Fruit fly (Drosophila melanogaster) whole organism, embryonic: ENCODE measurements around the gene Spec2.

Experiments used
- Abd-B ChIP-seq: fragments of 200-800 bp; sonication (Bioruptor generic); optimal IDR thresholded peaks from 2 replicates; lab custom pipeline; 2018; ENCODE audit warnings: missing biosample characterization, mild to moderate bottlenecking, missing genetic modification characterization, moderate library complexity
- Adf1 ChIP-seq: fragments of 200-800 bp; sonication (Bioruptor generic); IDR thresholded peaks from 2 replicates; pipeline ENCODE4 v1.3.6; 2022; ENCODE audit warnings: missing biosample characterization, missing genetic modification characterization
- CG10267 ChIP-seq: fragments of 200-800 bp; sonication (Bioruptor generic); optimal IDR thresholded peaks from 2 replicates; lab custom pipeline; 2018; ENCODE audit warnings: missing biosample characterization, mild to moderate bottlenecking, missing genetic modification characterization, moderate library complexity
- CG10366 ChIP-seq: fragments of 200-800 bp; sonication (Bioruptor generic); IDR thresholded peaks from 2 replicates; pipeline ENCODE4 v1.3.6; 2022; ENCODE audit warnings: missing biosample characterization, missing genetic modification characterization
- CG12391 ChIP-seq: fragments of 200-800 bp; sonication (Bioruptor generic); optimal IDR thresholded peaks from 3 replicates; lab custom pipeline; 2018; ENCODE audit warnings: missing biosample characterization, mild to moderate bottlenecking, missing genetic modification characterization, moderate library complexity
- CG12744 ChIP-seq: fragments of 200-800 bp; sonication (Bioruptor generic); optimal IDR thresholded peaks from 2 replicates; lab custom pipeline; 2016; ENCODE audit warnings: missing biosample characterization, missing genetic modification characterization
- CG13624 ChIP-seq: fragments of 200-800 bp; sonication (Bioruptor generic); optimal IDR thresholded peaks from 2 replicates; lab custom pipeline; 2016; ENCODE audit warnings: missing biosample characterization, missing genetic modification characterization
- CG14710 ChIP-seq: fragments of 200-800 bp; sonication (Bioruptor generic); optimal IDR thresholded peaks from 3 replicates; lab custom pipeline; 2019; ENCODE audit warnings: missing biosample characterization, mild to moderate bottlenecking, missing genetic modification characterization, moderate library complexity
- CG15479 ChIP-seq: fragments of 200-800 bp; sonication (Bioruptor generic); optimal IDR thresholded peaks from 3 replicates; lab custom pipeline; 2019; ENCODE audit warnings: missing biosample characterization, mild to moderate bottlenecking, missing genetic modification characterization, moderate library complexity
- CG1602 ChIP-seq: fragments of 200-800 bp; sonication (Bioruptor generic); optimal IDR thresholded peaks from 3 replicates; lab custom pipeline; 2016; ENCODE audit warnings: missing biosample characterization, missing genetic modification characterization
- CG16779 ChIP-seq: fragments of 200-800 bp; sonication (Bioruptor generic); IDR thresholded peaks from 2 replicates; pipeline ENCODE4 v1.3.6; 2022; ENCODE audit warnings: missing biosample characterization, missing genetic modification characterization
- CG17829 ChIP-seq: fragments of 200-800 bp; optimal IDR thresholded peaks from 2 replicates; lab custom pipeline; 2019; ENCODE audit warnings: missing biosample characterization, mild to moderate bottlenecking, missing genetic modification characterization, moderate library complexity
- CG18619 ChIP-seq: fragments of 200-800 bp; sonication (Bioruptor generic); optimal IDR thresholded peaks from 3 replicates; lab custom pipeline; 2017; ENCODE audit warnings: missing biosample characterization, mild to moderate bottlenecking, missing genetic modification characterization
- CG18764 ChIP-seq: fragments of 200-800 bp; sonication (Bioruptor generic); optimal IDR thresholded peaks from 3 replicates; lab custom pipeline; 2016; ENCODE audit warnings: missing biosample characterization, missing genetic modification characterization
- CG32772 ChIP-seq: fragments of 200-800 bp; sonication (Bioruptor generic); IDR thresholded peaks from 2 replicates; pipeline ENCODE4 v1.3.6; 2022; ENCODE audit warnings: missing biosample characterization, missing genetic modification characterization
- CG3995 ChIP-seq: fragments of 200-800 bp; sonication (Bioruptor generic); optimal IDR thresholded peaks from 3 replicates; lab custom pipeline; 2016; ENCODE audit warnings: missing biosample characterization, missing genetic modification characterization
- CG7963 ChIP-seq: fragments of 200-800 bp; sonication (Bioruptor generic); IDR thresholded peaks from 3 replicates; pipeline ENCODE4 v1.3.6; 2022; ENCODE audit warnings: missing biosample characterization, missing genetic modification characterization; ENCODE audit not compliant: partially characterized antibody
- CG9727 ChIP-seq: fragments of 200-800 bp; sonication (Bioruptor generic); optimal IDR thresholded peaks from 3 replicates; lab custom pipeline; 2017; ENCODE audit warnings: missing biosample characterization, mild to moderate bottlenecking, missing genetic modification characterization
- CHES-1-like ChIP-seq: fragments of 200-800 bp; sonication (Bioruptor generic); optimal IDR thresholded peaks from 2 replicates; lab custom pipeline; 2016; ENCODE audit warnings: missing biosample characterization, missing genetic modification characterization
- CTCF ChIP-seq: fragments of 200-800 bp; sonication (Bioruptor generic); optimal IDR thresholded peaks from 2 replicates; lab custom pipeline; 2017; ENCODE audit warnings: missing biosample characterization, mild to moderate bottlenecking, missing genetic modification characterization, moderate library complexity
- CkIIα-i1 ChIP-seq: fragments of 200-800 bp; sonication (Bioruptor generic); IDR thresholded peaks from 2 replicates; pipeline ENCODE4 v1.3.6; 2022; ENCODE audit warnings: missing biosample characterization, missing genetic modification characterization
- Dek ChIP-seq: fragments of 200-800 bp; sonication (Bioruptor generic); optimal IDR thresholded peaks from 3 replicates; lab custom pipeline; 2019; ENCODE audit warnings: missing biosample characterization, mild to moderate bottlenecking, missing genetic modification characterization, moderate library complexity
- Doc3 ChIP-seq: fragments of 200-800 bp; sonication (Bioruptor generic); IDR thresholded peaks from 3 replicates; pipeline ENCODE4 v1.3.6; 2022; ENCODE audit warnings: missing biosample characterization, missing genetic modification characterization; ENCODE audit not compliant: partially characterized antibody
- Dp ChIP-seq: fragments of 200-800 bp; sonication (Bioruptor generic); optimal IDR thresholded peaks from 2 replicates; lab custom pipeline; 2018; ENCODE audit warnings: missing biosample characterization, mild to moderate bottlenecking, missing genetic modification characterization, moderate library complexity
- ERR ChIP-seq: fragments of 200-800 bp; sonication (Bioruptor generic); optimal IDR thresholded peaks from 2 replicates; lab custom pipeline; 2016; ENCODE audit warnings: missing biosample characterization, missing genetic modification characterization
- HLH3B ChIP-seq: fragments of 200-800 bp; sonication (Bioruptor generic); IDR thresholded peaks from 2 replicates; pipeline ENCODE4 v1.3.6; 2022; ENCODE audit warnings: missing biosample characterization, missing genetic modification characterization
- Hand ChIP-seq: fragments of 200-800 bp; sonication (Bioruptor generic); optimal IDR thresholded peaks from 2 replicates; lab custom pipeline; 2017; ENCODE audit warnings: mild to moderate bottlenecking, missing biosample characterization, missing genetic modification reagents, missing genetic modification characterization
- Hsf ChIP-seq: fragments of 200-800 bp; sonication (Bioruptor generic); optimal IDR thresholded peaks from 3 replicates; lab custom pipeline; 2016; ENCODE audit warnings: missing biosample characterization, missing genetic modification characterization
- Lim3 ChIP-seq: fragments of 200-800 bp; sonication (Bioruptor generic); IDR thresholded peaks from 2 replicates; pipeline ENCODE4 v1.3.6; 2022; ENCODE audit warnings: missing biosample characterization, missing genetic modification characterization
- TFAM ChIP-seq: fragments of 200-800 bp; sonication (Bioruptor generic); optimal IDR thresholded peaks from 2 replicates; lab custom pipeline; 2017; ENCODE audit warnings: missing biosample characterization, missing genetic modification characterization, inconsistent platforms
- Trl ChIP-seq, 3 experiments: fragments of >200 bp in 2 of 3; fragments of 200-800 bp in 1 of 3; sonication (Bioruptor generic) in 1 of 3; optimal IDR thresholded peaks; 2 replicates in 1 of 3; 3 replicates in 2 of 3; lab custom pipeline; 2016 to 2017; ENCODE audit warnings: missing biosample characterization in 1 of 3, missing genetic modification characterization in 1 of 3
- Xrp1 ChIP-seq: fragments of 200-800 bp; sonication (Bioruptor generic); IDR thresholded peaks from 2 replicates; pipeline ENCODE4 v1.3.6; 2022; ENCODE audit warnings: missing biosample characterization, missing genetic modification characterization
- ab ChIP-seq: fragments of 200-800 bp; sonication (Bioruptor generic); optimal IDR thresholded peaks from 2 replicates; lab custom pipeline; 2016; ENCODE audit warnings: missing biosample characterization, missing genetic modification characterization
- ase ChIP-seq: fragments of 200-800 bp; sonication (Bioruptor generic); IDR thresholded peaks from 3 replicates; pipeline ENCODE4 v1.3.6; 2022; ENCODE audit warnings: missing biosample characterization, missing genetic modification characterization
- cg ChIP-seq: fragments of 200-800 bp; sonication (Bioruptor generic); optimal IDR thresholded peaks from 3 replicates; lab custom pipeline; 2019; ENCODE audit warnings: missing biosample characterization, mild to moderate bottlenecking, missing genetic modification characterization, moderate library complexity
- dm ChIP-seq: fragments of 200-800 bp; sonication (Bioruptor generic); optimal IDR thresholded peaks from 3 replicates; lab custom pipeline; 2016; ENCODE audit warnings: missing biosample characterization, missing genetic modification characterization
- emc ChIP-seq: fragments of 200-800 bp; sonication (Bioruptor generic); optimal IDR thresholded peaks from 2 replicates; lab custom pipeline; 2016; ENCODE audit warnings: missing biosample characterization, missing genetic modification characterization
- ftz-f1 ChIP-seq: fragments of 200-800 bp; sonication (Bioruptor generic); optimal IDR thresholded peaks from 2 replicates; lab custom pipeline; 2016; ENCODE audit warnings: missing biosample characterization, missing genetic modification characterization
- gce ChIP-seq: fragments of 200-800 bp; sonication (Bioruptor generic); IDR thresholded peaks from 3 replicates; pipeline ENCODE4 v1.3.6; 2022; ENCODE audit warnings: missing biosample characterization, missing genetic modification characterization
- insv ChIP-seq, 2 experiments: fragments of 200-800 bp; sonication (Bioruptor generic); optimal IDR thresholded peaks; 3 replicates each; lab custom pipeline; 2016 to 2018; ENCODE audit warnings: missing biosample characterization in 2 of 2, missing genetic modification characterization in 2 of 2
- inv ChIP-seq: fragments of 200-800 bp; sonication (Bioruptor generic); IDR thresholded peaks from 2 replicates; pipeline ENCODE4 v1.3.6; 2022; ENCODE audit warnings: missing biosample characterization, missing genetic modification characterization; ENCODE audit not compliant: partially characterized antibody
- kah ChIP-seq: fragments of 200-800 bp; sonication (Bioruptor generic); optimal IDR thresholded peaks from 2 replicates; lab custom pipeline; 2018; ENCODE audit warnings: missing biosample characterization, mild to moderate bottlenecking, missing genetic modification characterization
- kni ChIP-seq: fragments of 200-800 bp; sonication (Bioruptor generic); optimal IDR thresholded peaks from 3 replicates; lab custom pipeline; 2017; ENCODE audit warnings: mild to moderate bottlenecking, missing biosample characterization, missing genetic modification reagents, missing genetic modification characterization
- mirr ChIP-seq: fragments of 200-800 bp; sonication (Bioruptor generic); optimal IDR thresholded peaks from 3 replicates; lab custom pipeline; 2018; ENCODE audit warnings: missing biosample characterization, mild to moderate bottlenecking, missing genetic modification characterization
- pita ChIP-seq: fragments of 200-800 bp; sonication (Bioruptor generic); optimal IDR thresholded peaks from 2 replicates; lab custom pipeline; 2017; ENCODE audit warnings: missing biosample characterization, mild to moderate bottlenecking, missing genetic modification characterization
- sna ChIP-seq: fragments of 200-800 bp; sonication (Bioruptor generic); IDR thresholded peaks from 2 replicates; pipeline ENCODE4 v1.3.6; 2022; ENCODE audit warnings: missing biosample characterization, missing genetic modification characterization; ENCODE audit not compliant: partially characterized antibody
- so ChIP-seq: fragments of 200-800 bp; sonication (Bioruptor generic); IDR thresholded peaks from 3 replicates; pipeline ENCODE4 v1.3.6; 2022; ENCODE audit warnings: missing biosample characterization, missing genetic modification characterization
- tna ChIP-seq: fragments of 200-800 bp; sonication (Bioruptor generic); IDR thresholded peaks from 2 replicates; pipeline ENCODE4 v1.3.6; 2022; ENCODE audit warnings: missing biosample characterization, missing genetic modification characterization; ENCODE audit not compliant: partially characterized antibody
- unpg ChIP-seq: fragments of 200-800 bp; sonication (Bioruptor generic); optimal IDR thresholded peaks from 3 replicates; lab custom pipeline; 2018; ENCODE audit warnings: missing biosample characterization, mild to moderate bottlenecking, missing genetic modification characterization, moderate library complexity
- zf30C ChIP-seq: fragments of 200-800 bp; sonication (Bioruptor generic); optimal IDR thresholded peaks from 3 replicates; lab custom pipeline; 2018; ENCODE audit warnings: missing biosample characterization, mild to moderate bottlenecking, missing genetic modification characterization

The Spec2 gene

DNA sequence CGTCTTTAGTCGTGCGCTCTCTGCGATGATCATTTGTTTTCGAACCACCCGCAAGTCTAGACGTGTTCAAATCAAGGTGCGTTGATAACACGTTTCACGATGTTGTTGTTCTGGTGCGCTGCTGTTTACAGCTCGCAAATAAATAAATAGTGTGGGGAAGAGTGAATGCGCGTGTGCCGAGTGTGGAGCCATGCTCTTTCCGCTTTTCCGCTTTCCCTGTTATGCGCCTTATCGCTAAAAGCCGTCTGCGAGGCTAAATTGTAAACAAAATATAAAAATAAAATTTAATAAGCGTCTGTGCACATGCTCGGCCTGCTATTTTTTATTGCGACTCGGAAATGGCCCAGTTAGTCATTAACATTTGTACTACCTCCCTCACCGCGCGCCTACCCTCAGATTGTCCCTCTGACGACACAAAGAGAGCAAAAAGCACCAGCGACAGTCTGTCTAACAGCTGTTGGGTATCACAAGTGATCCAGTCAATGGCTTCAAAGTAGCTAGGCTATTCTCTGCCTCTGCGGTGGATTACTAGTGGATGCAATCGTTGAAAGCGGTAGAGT, 48.8 kb upstream of the Spec2 start (continued):
- no peak for TF ChIP-seq CG15479 (GFP tag; lab: Kevin White, UChicago)
- TF ChIP-seq ftz-f1 (GFP tag; lab: Kevin White, UChicago): peak; percentile 71
- peak; percentile 37 for TF ChIP-seq ERR
- peak; percentile 2 to 70 for TF ChIP-seq insv (GFP tag; optimal IDR thresholded peaks at IDR 0.05; lab: Kevin White, UChicago)
- TF ChIP-seq pita (GFP tag; lab: Kevin White, UChicago): no peak
- no peak for TF ChIP-seq inv (GFP tag; lab: Robert Waterston, UW)
- peak; percentile 64; the same call in 1 of the 2 replicates for TF ChIP-seq HLH3B (GFP tag; lab: Robert Waterston, UW)
- peak; percentile 57 for TF ChIP-seq Dek (tag; lab: Kevin White, UChicago)
- peak; percentile 44 for TF ChIP-seq CG10267 (tag; lab: Kevin White, UChicago)
- TF ChIP-seq Adf1 (GFP tag; lab: Robert Waterston, UW): peak; percentile 49; the same call in 1 of the 2 replicates
- TF ChIP-seq CkIIα-i1 (GFP tag; lab: Robert Waterston, UW): no peak
- peak; percentile 74 for TF ChIP-seq CG18764 (GFP tag; lab: Kevin White, UChicago)
- no peak for TF ChIP-seq CG3995 (GFP tag; lab: Kevin White, UChicago)
- TF ChIP-seq CTCF (GFP tag; lab: Kevin White, UChicago): peak; percentile 47
- peak; percentile 97 for TF ChIP-seq mirr (GFP tag; lab: Kevin White, UChicago)
- TF ChIP-seq Trl (optimal IDR thresholded peaks at IDR 0.05; lab: Kevin White, UChicago): peak in 1 of 2 experiments; percentile 62
- TF ChIP-seq Trl (GFP tag; optimal IDR thresholded peaks at IDR 0.05; lab: Kevin White, UChicago): peak; percentile 74
- TF ChIP-seq Abd-B (GFP tag; lab: Kevin White, UChicago): no peak
- TF ChIP-seq CG7963 (GFP tag; lab: Robert Waterston, UW): no peak
- TF ChIP-seq CG12391 (tag; lab: Kevin White, UChicago): peak; percentile 38
- TF ChIP-seq ab (GFP tag; lab: Kevin White, UChicago): no peak
- TF ChIP-seq Doc3: no peak
- TF ChIP-seq dm (GFP tag; lab: Kevin White, UChicago): peak; percentile 81
- no peak for TF ChIP-seq CG16779 (GFP tag; lab: Robert Waterston, UW)
- TF ChIP-seq CHES-1-like (GFP tag; lab: Kevin White, UChicago): peak; percentile 57
- TF ChIP-seq gce (GFP tag; lab: Robert Waterston, UW): peak; percentile 74; the same call in 2 of the 3 replicates
- no peak for TF ChIP-seq CG12744 (GFP tag; lab: Kevin White, UChicago)
- TF ChIP-seq TFAM: peak; percentile 25
- TF ChIP-seq so (GFP tag; lab: Robert Waterston, UW): peak; percentile 68; the same call in 1 of the 3 replicates
- TF ChIP-seq CG14710 (tag; lab: Kevin White, UChicago): peak; percentile 72
- peak; percentile 80 for TF ChIP-seq CG9727 (GFP tag; lab: Kevin White, UChicago)
- TF ChIP-seq tna (GFP tag; lab: Robert Waterston, UW): no peak
- TF ChIP-seq ase: no peak; the same call in 2 of the 3 replicates
- TF ChIP-seq Lim3 (GFP tag; lab: Robert Waterston, UW): no peak
- TF ChIP-seq emc (GFP tag; lab: Kevin White, UChicago): no peak
- peak; percentile 71 for TF ChIP-seq CG13624 (GFP tag; lab: Kevin White, UChicago)
- peak; percentile 86 for TF ChIP-seq CG18619 (GFP tag; lab: Kevin White, UChicago)
- no peak; the same call in 1 of the 2 replicates for TF ChIP-seq CG10366 (GFP tag; lab: Robert Waterston, UW)
- peak; percentile 23 for TF ChIP-seq cg
- peak; percentile 27 for TF ChIP-seq CG1602
- TF ChIP-seq Hand: peak; percentile 76
- 0 out of 2 replicates have a peak, but pooled peaks have one; percentile 28 for TF ChIP-seq sna (GFP tag; lab: Robert Waterston, UW)
- peak; percentile 73 for TF ChIP-seq Xrp1 (GFP tag; lab: Robert Waterston, UW)
- no peak for TF ChIP-seq Dp
- peak; percentile 78 for TF ChIP-seq unpg (GFP tag; lab: Kevin White, UChicago)
- TF ChIP-seq Hsf (GFP tag; lab: Kevin White, UChicago): peak; percentile 47
- TF ChIP-seq kni (GFP tag; lab: Kevin White, UChicago): peak; percentile 97
- TF ChIP-seq zf30C (GFP tag; lab: Kevin White, UChicago): peak; percentile 37
- TF ChIP-seq kah (GFP tag; lab: Kevin White, UChicago): peak; percentile 86
- TF ChIP-seq CG17829: peak; percentile 62
- no peak for TF ChIP-seq CG32772 (GFP tag; lab: Robert Waterston, UW)
